Worm (Caenorhabditis elegans) whole organism, late embryonic: ENCODE results near the gene rol-8.

ENCODE experiments used
- C08G9.2 ChIP-seq: sonication (generic microtip); optimal IDR thresholded peaks from 2 replicates; lab custom pipeline; 2016; ENCODE audit warnings: mild to moderate bottlenecking, missing genetic modification characterization, moderate library complexity, missing compliant biosample characterization
- C38D4.7 ChIP-seq: fragments of 200-800 bp; sonication (Bioruptor generic); optimal IDR thresholded peaks from 2 replicates; lab custom pipeline; 2018; ENCODE audit warnings: mild to moderate bottlenecking, missing genetic modification characterization, moderate library complexity, missing compliant biosample characterization
- K09A11.1 ChIP-seq: sonication (generic microtip); optimal IDR thresholded peaks from 2 replicates; lab custom pipeline; 2017; ENCODE audit warnings: antibody characterized with exemption, mild to moderate bottlenecking, missing genetic modification characterization, missing compliant biosample characterization; ENCODE audit not compliant: insufficient read depth
- ama-1 ChIP-seq: fragments of 150-350 bp; optimal IDR thresholded peaks from 2 replicates; lab custom pipeline; 2014
- ceh-14 ChIP-seq: sonication (generic microtip); optimal IDR thresholded peaks from 2 replicates; lab custom pipeline; 2016; ENCODE audit warnings: missing genotype, missing genetic modification characterization, missing compliant biosample characterization
- ceh-2 ChIP-seq: sonication (generic microtip); optimal IDR thresholded peaks from 2 replicates; lab custom pipeline; 2016; ENCODE audit warnings: missing genotype, missing genetic modification characterization, missing compliant biosample characterization
- ceh-30 ChIP-seq: fragments of 150-350 bp; optimal IDR thresholded peaks from 2 replicates; lab custom pipeline; 2014; ENCODE audit warnings: missing biosample characterization, missing genetic modification characterization
- ceh-31 ChIP-seq: sonication (generic microtip); optimal IDR thresholded peaks from 2 replicates; lab custom pipeline; 2016; ENCODE audit warnings: missing genetic modification characterization, missing compliant biosample characterization
- ceh-48 ChIP-seq: sonication (generic microtip); optimal IDR thresholded peaks from 2 replicates; lab custom pipeline; 2016; ENCODE audit warnings: missing genetic modification characterization, inconsistent platforms, missing compliant biosample characterization
- ceh-6 ChIP-seq: fragments of 200-800 bp; sonication (Bioruptor generic); optimal IDR thresholded peaks from 2 replicates; lab custom pipeline; 2018; ENCODE audit warnings: mild to moderate bottlenecking, missing genetic modification characterization, missing compliant biosample characterization
- ceh-9 ChIP-seq: sonication (generic microtip); optimal IDR thresholded peaks from 2 replicates; lab custom pipeline; 2016; ENCODE audit warnings: mild to moderate bottlenecking, missing genetic modification characterization, inconsistent platforms, missing compliant biosample characterization
- dve-1 ChIP-seq: sonication (generic microtip); optimal IDR thresholded peaks from 2 replicates; lab custom pipeline; 2017; ENCODE audit warnings: antibody characterized with exemption, mild to moderate bottlenecking, missing genetic modification characterization, missing compliant biosample characterization
- elt-2 ChIP-seq: sonication (generic microtip); optimal IDR thresholded peaks from 2 replicates; lab custom pipeline; 2016; ENCODE audit warnings: missing genetic modification reagents, missing genetic modification characterization, missing compliant biosample characterization
- ets-4 ChIP-seq: sonication (generic microtip); optimal IDR thresholded peaks from 2 replicates; lab custom pipeline; 2016; ENCODE audit warnings: missing genetic modification characterization, missing compliant biosample characterization
- eyg-1 ChIP-seq: sonication (generic microtip); optimal IDR thresholded peaks from 2 replicates; lab custom pipeline; 2016; ENCODE audit warnings: missing genotype, missing genetic modification characterization, missing compliant biosample characterization
- fax-1 ChIP-seq: sonication (generic microtip); optimal IDR thresholded peaks from 2 replicates; lab custom pipeline; 2016; ENCODE audit warnings: missing genotype, missing genetic modification characterization, missing compliant biosample characterization
- fkh-6 ChIP-seq: sonication (generic microtip); optimal IDR thresholded peaks from 2 replicates; lab custom pipeline; 2016; ENCODE audit warnings: missing genetic modification characterization, missing compliant biosample characterization
- gmeb-2 ChIP-seq: sonication (generic microtip); optimal IDR thresholded peaks from 2 replicates; lab custom pipeline; 2016; ENCODE audit warnings: missing genetic modification characterization, inconsistent platforms, missing compliant biosample characterization
- hlh-30 ChIP-seq: sonication (generic microtip); optimal IDR thresholded peaks from 2 replicates; lab custom pipeline; 2017; ENCODE audit warnings: antibody characterized with exemption, missing genetic modification characterization, missing compliant biosample characterization; ENCODE audit not compliant: insufficient read depth
- hlh-8 ChIP-seq: sonication (generic microtip); optimal IDR thresholded peaks from 2 replicates; lab custom pipeline; 2016; ENCODE audit warnings: missing genotype, missing genetic modification characterization, missing compliant biosample characterization
- lim-6 ChIP-seq: sonication (generic microtip); optimal IDR thresholded peaks from 2 replicates; lab custom pipeline; 2016; ENCODE audit warnings: missing genetic modification characterization, missing compliant biosample characterization
- madf-2 ChIP-seq: sonication (generic microtip); optimal IDR thresholded peaks from 2 replicates; lab custom pipeline; 2017; ENCODE audit warnings: missing genetic modification characterization, missing compliant biosample characterization
- mec-3 ChIP-seq: sonication (generic microtip); optimal IDR thresholded peaks from 2 replicates; lab custom pipeline; 2016; ENCODE audit warnings: borderline replicate concordance, missing genetic modification characterization, missing compliant biosample characterization
- nhr-232 ChIP-seq: sonication (generic microtip); optimal IDR thresholded peaks from 2 replicates; lab custom pipeline; 2016; ENCODE audit warnings: missing genetic modification characterization, missing compliant biosample characterization
- odd-2 ChIP-seq: sonication (generic microtip); optimal IDR thresholded peaks from 2 replicates; lab custom pipeline; 2017; ENCODE audit warnings: antibody characterized with exemption, mild to moderate bottlenecking, missing genetic modification characterization, missing compliant biosample characterization
- pat-9 ChIP-seq: fragments of 200-800 bp; sonication (Bioruptor generic); optimal IDR thresholded peaks from 2 replicates; lab custom pipeline; 2018; ENCODE audit warnings: mild to moderate bottlenecking, missing genetic modification characterization, moderate library complexity, missing compliant biosample characterization
- pha-2 ChIP-seq: sonication (generic microtip); optimal IDR thresholded peaks from 2 replicates; lab custom pipeline; 2017; ENCODE audit warnings: mild to moderate bottlenecking, missing genetic modification characterization, missing compliant biosample characterization
- pros-1 ChIP-seq: fragments of 150-350 bp; optimal IDR thresholded peaks from 2 replicates; lab custom pipeline; 2014; ENCODE audit warnings: missing biosample characterization, missing genetic modification reagents, missing genetic modification characterization
- syd-9 ChIP-seq: sonication (generic microtip); optimal IDR thresholded peaks from 2 replicates; lab custom pipeline; 2016; ENCODE audit warnings: mild to moderate bottlenecking, missing genetic modification characterization, moderate library complexity, missing compliant biosample characterization
- tbx-2 ChIP-seq: sonication (generic microtip); optimal IDR thresholded peaks from 2 replicates; lab custom pipeline; 2016; ENCODE audit warnings: missing genetic modification characterization, missing compliant biosample characterization
- unc-3 ChIP-seq, 2 experiments: fragments of 200-800 bp in 1 of 2; sonication (Bioruptor generic) in 1 of 2; sonication (generic microtip) in 1 of 2; conservative IDR thresholded peaks in 1 of 2; optimal IDR thresholded peaks in 1 of 2; 2 replicates each; pipeline versions ENCODE4 v1.3.6 to Lab custom; 2016 to 2022; ENCODE audit warnings: missing compliant biosample characterization in 2 of 2, missing genetic modification characterization in 2 of 2, missing genetic modification reagents in 1 of 2
- unc-42 ChIP-seq: sonication (generic microtip); optimal IDR thresholded peaks from 2 replicates; lab custom pipeline; 2016; ENCODE audit warnings: missing genotype, missing genetic modification characterization, missing compliant biosample characterization
- unc-55 ChIP-seq: sonication (generic microtip); optimal IDR thresholded peaks from 2 replicates; lab custom pipeline; 2017; ENCODE audit warnings: missing biosample characterization, missing genetic modification reagents, missing genetic modification characterization
- unc-86 ChIP-seq: sonication (generic microtip); optimal IDR thresholded peaks from 2 replicates; lab custom pipeline; 2016; ENCODE audit warnings: missing genetic modification characterization, missing compliant biosample characterization
- ztf-16 ChIP-seq: sonication (generic microtip); optimal IDR thresholded peaks from 2 replicates; lab custom pipeline; 2017; ENCODE audit warnings: missing genetic modification characterization, missing compliant biosample characterization

Gene rol-8

DNA sequence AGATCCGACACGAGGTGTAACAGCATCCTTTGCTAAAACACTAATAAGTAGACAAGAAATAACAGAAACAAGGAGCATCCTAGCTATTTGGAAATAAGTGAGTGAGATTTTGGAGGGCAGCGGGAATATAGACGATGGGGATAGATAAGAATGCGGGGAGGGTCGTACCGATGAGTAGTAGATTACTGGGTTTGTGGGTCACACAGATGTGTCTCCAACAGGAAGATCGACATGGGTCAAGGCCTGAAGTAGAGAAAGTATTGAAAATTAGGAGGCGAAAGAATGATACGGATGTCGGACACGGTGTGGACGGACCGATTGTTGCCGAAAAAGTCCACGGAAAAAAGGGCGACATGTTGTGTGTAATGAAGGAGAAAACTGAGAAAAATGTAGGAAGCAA lies 9.5 kb upstream of the rol-8 start, which contains the start of gene wrt-10:
Gene wrt-10 (minus strand): TSS at position 195 of the 400 bp plus-strand sequence.
- TF ChIP-seq ets-4 (tag; lab: Kevin White, UChicago) (no peak), ama-1 (no peak), pha-2 (no peak)

- TF ChIP-seq ceh-14 (no peak), ceh-48 (no peak), nhr-232 (tag; lab: Kevin White, UChicago) (no peak), elt-2 (no peak), unc-55 (GFP tag; lab: Kevin White, UChicago) (no peak), K09A11.1 (tag; lab: Kevin White, UChicago) (no peak), pha-2 (no peak)
These were observed 9.0 kb upstream of the rol-8 start, which contains the start of gene ZK1290.13 for ce11 chrII:7534934-7535333. Gene ZK1290.13 (plus strand): TSS chrII:7535006.

DNA sequence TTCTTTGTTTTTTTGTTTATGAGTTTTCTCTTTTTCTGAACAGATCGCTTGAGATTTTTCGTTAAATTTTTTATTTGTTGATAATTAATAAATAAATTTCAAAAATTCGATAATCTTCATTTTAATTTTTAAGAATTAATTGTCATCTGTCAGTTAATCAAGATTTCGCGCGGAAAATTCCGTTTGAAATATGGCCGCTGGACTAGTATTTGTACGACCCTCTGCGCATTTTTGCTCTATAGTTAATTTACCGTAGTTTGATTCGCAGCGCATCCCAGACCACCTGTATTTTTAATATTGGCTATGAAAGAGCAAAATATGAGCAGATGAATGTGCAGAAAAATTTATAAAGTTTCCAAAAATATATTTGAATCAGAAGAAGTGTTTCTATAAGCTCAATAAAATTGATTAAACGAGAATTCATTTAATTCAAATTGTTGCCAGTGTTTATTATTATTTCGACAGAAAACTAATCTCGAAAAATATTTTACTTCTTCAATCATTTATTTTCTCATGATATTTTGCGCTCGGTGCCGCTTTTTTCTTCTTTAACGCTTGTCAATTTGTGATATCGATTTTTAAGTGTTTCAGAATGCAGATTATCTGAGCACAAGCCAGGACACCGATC lies 6.2 kb upstream of the rol-8 start, which contains the start of gene nfi-1:
Gene nfi-1 (plus strand): TSS at position 578 of the 628 bp plus-strand sequence.
- TF ChIP-seq hlh-8 (tag; lab: Kevin White, UChicago) (peak; percentile 38), pat-9 (tag; lab: Kevin White, UChicago) (no peak), syd-9 (tag; lab: Kevin White, UChicago) (no peak), lim-6 (tag; lab: Kevin White, UChicago) (peak; percentile 7), C08G9.2 (tag; lab: Kevin White, UChicago) (peak; percentile 74), unc-3 (GFP tag; conservative IDR thresholded peaks at IDR 0.05; lab: Robert Waterston, UW) (no peak), unc-3 (tag; optimal IDR thresholded peaks at IDR 0.05; lab: Kevin White, UChicago) (no peak), elt-2 (peak; percentile 44), unc-42 (tag; lab: Kevin White, UChicago) (peak; percentile 47), fax-1 (peak; percentile 17), ets-4 (tag; lab: Kevin White, UChicago) (peak; percentile 61), ceh-2 (tag; lab: Kevin White, UChicago) (peak; percentile 70), ceh-31 (tag; lab: Kevin White, UChicago) (peak; percentile 67), tbx-2 (tag; lab: Kevin White, UChicago) (peak; percentile 62), dve-1 (tag; lab: Kevin White, UChicago) (no peak)
- TF ChIP-seq, all 69 proteins: peak for 10

- TF ChIP-seq pros-1 (no peak), eyg-1 (tag; lab: Kevin White, UChicago) (no peak), gmeb-2 (no peak), unc-86 (tag; lab: Kevin White, UChicago) (no peak), ceh-30 (tag; lab: Kevin White, UChicago) (no peak), syd-9 (tag; lab: Kevin White, UChicago) (no peak), ceh-6 (GFP tag; lab: Kevin White, UChicago) (no peak), fkh-6 (no peak), hlh-30 (no peak), elt-2 (no peak), odd-2 (tag; lab: Kevin White, UChicago) (no peak), mec-3 (tag; lab: Kevin White, UChicago) (no peak), C08G9.2 (tag; lab: Kevin White, UChicago) (no peak), C38D4.7 (no peak), madf-2 (tag; lab: Kevin White, UChicago) (no peak), ztf-16 (tag; lab: Kevin White, UChicago) (no peak), ceh-9 (tag; lab: Kevin White, UChicago) (no peak)
These were observed 956 bp upstream of the rol-8 start for ce11 chrII:7542952-7543351.
